Fruit fly (Drosophila melanogaster) whole organism, prepupa: Measurements from ENCODE around the gene qtc.

Experiments
- CG10631 ChIP-seq: fragments of 200-800 bp; sonication (Bioruptor generic); optimal IDR thresholded peaks from 2 replicates; lab custom pipeline; 2016; ENCODE audit warnings: missing biosample characterization, missing genetic modification characterization
- CG11294 ChIP-seq: fragments of 200-800 bp; sonication (Bioruptor generic); IDR thresholded peaks from 2 replicates; pipeline ENCODE4 v1.3.6; 2022; ENCODE audit warnings: missing biosample characterization, missing genetic modification characterization
- CG11762 ChIP-seq: fragments of 200-800 bp; sonication (Bioruptor generic); optimal IDR thresholded peaks from 3 replicates; lab custom pipeline; 2016; ENCODE audit warnings: missing biosample characterization, missing genetic modification characterization; ENCODE audit not compliant: insufficient read depth
- CG15336 ChIP-seq: fragments of 200-800 bp; sonication (Bioruptor generic); IDR thresholded peaks from 2 replicates; pipeline ENCODE4 v1.3.6; 2022; ENCODE audit warnings: missing biosample characterization, missing genetic modification characterization
- CG1621 ChIP-seq: fragments of 200-800 bp; sonication (Bioruptor generic); optimal IDR thresholded peaks from 3 replicates; lab custom pipeline; 2018; ENCODE audit warnings: missing biosample characterization, mild to moderate bottlenecking, missing genetic modification characterization
- CG16779 ChIP-seq: fragments of 200-800 bp; sonication (Bioruptor generic); optimal IDR thresholded peaks from 3 replicates; lab custom pipeline; 2017; ENCODE audit warnings: missing biosample characterization, mild to moderate bottlenecking, missing genetic modification characterization
- CG3032 ChIP-seq: fragments of 200-800 bp; optimal IDR thresholded peaks from 2 replicates; lab custom pipeline; 2019; ENCODE audit warnings: missing biosample characterization, mild to moderate bottlenecking, missing genetic modification characterization, moderate library complexity
- CG31627 ChIP-seq: fragments of 200-800 bp; sonication (Bioruptor generic); optimal IDR thresholded peaks from 3 replicates; lab custom pipeline; 2016; ENCODE audit warnings: missing biosample characterization, missing genetic modification characterization
- CG32006 ChIP-seq: fragments of 200-800 bp; sonication (Bioruptor generic); optimal IDR thresholded peaks from 3 replicates; lab custom pipeline; 2017; ENCODE audit warnings: missing biosample characterization, mild to moderate bottlenecking, missing genetic modification characterization
- CG3919 ChIP-seq: fragments of 200-800 bp; sonication (Bioruptor generic); optimal IDR thresholded peaks from 3 replicates; lab custom pipeline; 2016; ENCODE audit warnings: missing biosample characterization, missing genetic modification characterization
- CG4318 ChIP-seq: fragments of 200-800 bp; sonication (Bioruptor generic); optimal IDR thresholded peaks from 3 replicates; lab custom pipeline; 2017; ENCODE audit warnings: missing biosample characterization, mild to moderate bottlenecking, missing genetic modification characterization
- CG6163 ChIP-seq: fragments of 200-800 bp; sonication (Bioruptor generic); IDR thresholded peaks from 3 replicates; pipeline ENCODE4 v1.3.6; 2022; ENCODE audit warnings: missing biosample characterization, missing genetic modification characterization
- CG6276 ChIP-seq: fragments of 200-800 bp; sonication (Bioruptor generic); optimal IDR thresholded peaks from 2 replicates; lab custom pipeline; 2017; ENCODE audit warnings: missing biosample characterization, mild to moderate bottlenecking, missing genetic modification characterization
- CG6792 ChIP-seq: fragments of 200-800 bp; sonication (Bioruptor generic); optimal IDR thresholded peaks from 3 replicates; lab custom pipeline; 2016; ENCODE audit warnings: missing biosample characterization, missing genetic modification characterization
- CG6808 ChIP-seq: fragments of 200-800 bp; sonication (Bioruptor generic); optimal IDR thresholded peaks from 3 replicates; lab custom pipeline; 2017; ENCODE audit warnings: missing biosample characterization, missing genetic modification characterization, mild to moderate bottlenecking, moderate library complexity, missing genetic modification reagents
- CG7368 ChIP-seq: fragments of 200-800 bp; sonication (Bioruptor generic); optimal IDR thresholded peaks from 3 replicates; lab custom pipeline; 2016; ENCODE audit warnings: missing biosample characterization, missing genetic modification characterization
- CG8319 ChIP-seq: fragments of 200-800 bp; sonication (Bioruptor generic); optimal IDR thresholded peaks from 3 replicates; lab custom pipeline; 2016; ENCODE audit warnings: missing biosample characterization, missing genetic modification characterization
- CG9139 ChIP-seq: fragments of 200-800 bp; sonication (Bioruptor generic); optimal IDR thresholded peaks from 3 replicates; lab custom pipeline; 2017; ENCODE audit warnings: missing biosample characterization, mild to moderate bottlenecking, missing genetic modification characterization
- Eip78C ChIP-seq: fragments of 200-800 bp; sonication (Bioruptor generic); peaks from one replicate; lab custom pipeline; 2016; ENCODE audit warnings: missing biosample characterization, missing genetic modification characterization
- Eip93F ChIP-seq: fragments of 200-800 bp; sonication (Bioruptor generic); optimal IDR thresholded peaks from 2 replicates; lab custom pipeline; 2016; ENCODE audit warnings: missing biosample characterization, mild to moderate bottlenecking, missing genetic modification characterization
- Ets21C ChIP-seq: fragments of 200-800 bp; sonication (Bioruptor generic); optimal IDR thresholded peaks from 3 replicates; lab custom pipeline; 2016; ENCODE audit warnings: missing biosample characterization, missing genetic modification characterization
- Gug ChIP-seq: fragments of 200-800 bp; sonication (Bioruptor generic); IDR thresholded peaks from 2 replicates; pipeline ENCODE4 v1.3.6; 2022; ENCODE audit warnings: missing biosample characterization, missing genetic modification characterization
- Hr38 ChIP-seq: sonication (Bioruptor generic); optimal IDR thresholded peaks from 2 replicates; lab custom pipeline; 2016; ENCODE audit warnings: missing biosample characterization, missing genetic modification characterization
- Hr39 ChIP-seq: fragments of 200-800 bp; sonication (Bioruptor generic); optimal IDR thresholded peaks from 2 replicates; lab custom pipeline; 2016; ENCODE audit warnings: missing biosample characterization, missing genetic modification characterization
- Hr4 ChIP-seq: fragments of 200-800 bp; sonication (Bioruptor generic); optimal IDR thresholded peaks from 3 replicates; lab custom pipeline; 2016; ENCODE audit warnings: missing biosample characterization, missing genetic modification characterization
- Met ChIP-seq: fragments of 200-800 bp; sonication (Bioruptor generic); optimal IDR thresholded peaks from 3 replicates; lab custom pipeline; 2016; ENCODE audit warnings: missing biosample characterization, missing genetic modification characterization
- OdsH ChIP-seq: fragments of 200-800 bp; sonication (Bioruptor generic); optimal IDR thresholded peaks from 3 replicates; lab custom pipeline; 2016; ENCODE audit warnings: missing biosample characterization, missing genetic modification characterization
- Smox ChIP-seq: fragments of 200-800 bp; sonication (Bioruptor generic); optimal IDR thresholded peaks from 3 replicates; lab custom pipeline; 2016; ENCODE audit warnings: missing biosample characterization, missing genetic modification characterization
- Sox102F ChIP-seq: fragments of 200-800 bp; sonication (Bioruptor generic); optimal IDR thresholded peaks from 2 replicates; lab custom pipeline; 2016; ENCODE audit warnings: missing biosample characterization, mild to moderate bottlenecking, missing genetic modification characterization
- Sox14 ChIP-seq: fragments of 200-800 bp; sonication (Bioruptor generic); optimal IDR thresholded peaks from 3 replicates; lab custom pipeline; 2016; ENCODE audit warnings: missing biosample characterization, missing genetic modification characterization
- achi ChIP-seq: fragments of 200-800 bp; sonication (Bioruptor generic); optimal IDR thresholded peaks from 3 replicates; lab custom pipeline; 2016; ENCODE audit warnings: missing biosample characterization, missing genetic modification characterization
- acj6 ChIP-seq: fragments of 200-800 bp; sonication (Bioruptor generic); optimal IDR thresholded peaks from 3 replicates; lab custom pipeline; 2016; ENCODE audit warnings: missing biosample characterization, missing genetic modification characterization
- cyc ChIP-seq: fragments of 200-800 bp; sonication (Bioruptor generic); optimal IDR thresholded peaks from 3 replicates; lab custom pipeline; 2016; ENCODE audit warnings: missing biosample characterization, missing genetic modification characterization
- dac ChIP-seq: fragments of 200-800 bp; sonication (Bioruptor generic); optimal IDR thresholded peaks from 2 replicates; lab custom pipeline; 2017; ENCODE audit warnings: missing biosample characterization, mild to moderate bottlenecking, missing genetic modification characterization
- dsx ChIP-seq: fragments of 200-800 bp; optimal IDR thresholded peaks from 3 replicates; lab custom pipeline; 2019; ENCODE audit warnings: missing biosample characterization, mild to moderate bottlenecking, missing genetic modification characterization, moderate library complexity; ENCODE audit not compliant: poor library complexity, severe bottlenecking
- eg ChIP-seq: fragments of 200-800 bp; sonication (Bioruptor generic); IDR thresholded peaks from 3 replicates; pipeline ENCODE4 v1.3.6; 2022; ENCODE audit warnings: missing biosample characterization, missing genetic modification characterization
- esn ChIP-seq: fragments of 200-800 bp; sonication (Bioruptor generic); optimal IDR thresholded peaks from 2 replicates; lab custom pipeline; 2016; ENCODE audit warnings: missing biosample characterization, mild to moderate bottlenecking, missing genetic modification characterization, moderate library complexity
- fd85E ChIP-seq: fragments of 200-800 bp; sonication (Bioruptor generic); optimal IDR thresholded peaks from 3 replicates; lab custom pipeline; 2016; ENCODE audit warnings: missing biosample characterization, missing genetic modification characterization
- fkh ChIP-seq: fragments of 200-800 bp; sonication (Bioruptor generic); optimal IDR thresholded peaks from 3 replicates; lab custom pipeline; 2017; ENCODE audit warnings: missing biosample characterization, mild to moderate bottlenecking, missing genetic modification characterization, moderate library complexity
- lz ChIP-seq: fragments of 200-800 bp; sonication (Bioruptor generic); optimal IDR thresholded peaks from 3 replicates; lab custom pipeline; 2016; ENCODE audit warnings: missing biosample characterization, missing genetic modification characterization
- net ChIP-seq: fragments of 200-800 bp; sonication (Bioruptor generic); optimal IDR thresholded peaks from 3 replicates; lab custom pipeline; 2016; ENCODE audit warnings: missing biosample characterization, missing genetic modification characterization
- pdm3 ChIP-seq: fragments of 200-800 bp; sonication (Bioruptor generic); optimal IDR thresholded peaks from 3 replicates; lab custom pipeline; 2016; ENCODE audit warnings: missing biosample characterization, missing genetic modification characterization
- salr ChIP-seq, 2 experiments: fragments of 200-800 bp; sonication (Bioruptor generic); optimal IDR thresholded peaks; 3 replicates each; lab custom pipeline; 2016 to 2018; ENCODE audit warnings: missing biosample characterization in 2 of 2, missing genetic modification characterization in 2 of 2, mild to moderate bottlenecking in 1 of 2
- spab ChIP-seq: fragments of 200-800 bp; sonication (Bioruptor generic); optimal IDR thresholded peaks from 2 replicates; lab custom pipeline; 2017; ENCODE audit warnings: missing biosample characterization, mild to moderate bottlenecking, missing genetic modification characterization, missing genetic modification reagents
- ss ChIP-seq, 2 experiments: fragments of 200-800 bp; sonication (Bioruptor generic); optimal IDR thresholded peaks; 2 replicates in 1 of 2; 3 replicates in 1 of 2; lab custom pipeline; 2017 to 2018; ENCODE audit warnings: mild to moderate bottlenecking in 2 of 2, missing biosample characterization in 2 of 2, missing genetic modification characterization in 2 of 2, moderate library complexity in 1 of 2
- svp ChIP-seq: fragments of 200-800 bp; sonication (Bioruptor generic); peaks from one replicate; lab custom pipeline; 2016; ENCODE audit warnings: missing biosample characterization, missing genetic modification characterization
- topi ChIP-seq: fragments of 200-800 bp; sonication (Bioruptor generic); optimal IDR thresholded peaks from 3 replicates; lab custom pipeline; 2016; ENCODE audit warnings: missing biosample characterization, missing genetic modification characterization
- vri ChIP-seq: fragments of 200-800 bp; sonication (Bioruptor generic); optimal IDR thresholded peaks from 3 replicates; lab custom pipeline; 2016; ENCODE audit warnings: missing biosample characterization, mild to moderate bottlenecking, missing genetic modification characterization

Gene qtc

dm6 chr2L:5080225-5080867, 19.7 kb downstream of the qtc start (continued):
- peak; percentile 85 for TF ChIP-seq Gug
- no peak for TF ChIP-seq Sox102F (GFP tag; lab: Kevin White, UChicago)
- TF ChIP-seq spab (GFP tag; lab: Kevin White, UChicago), result peak; percentile 80
- TF ChIP-seq Met (GFP tag; lab: Kevin White, UChicago), result no peak
- peak; percentile 85 for TF ChIP-seq achi (GFP tag; lab: Kevin White, UChicago)
- TF ChIP-seq cyc (GFP tag; lab: Kevin White, UChicago), result no peak
- TF ChIP-seq dac, result peak; percentile 82
- peak; percentile 77 for TF ChIP-seq CG9139 (GFP tag; lab: Kevin White, UChicago)
- no peak for TF ChIP-seq Hr38 (GFP tag; lab: Kevin White, UChicago)
- no peak for TF ChIP-seq pdm3 (GFP tag; lab: Kevin White, UChicago)
- TF ChIP-seq CG32006, result peak; percentile 97
- no peak for TF ChIP-seq fkh (GFP tag; lab: Kevin White, UChicago)
- TF ChIP-seq CG6808 (GFP tag; lab: Kevin White, UChicago), result peak; percentile 82
- TF ChIP-seq dsx, result peak; percentile 78
- peak; percentile 95 for TF ChIP-seq CG6276 (GFP tag; lab: Kevin White, UChicago)
- peak; percentile 87 to 90 for TF ChIP-seq ss (GFP tag; optimal IDR thresholded peaks at IDR 0.05; lab: Kevin White, UChicago)
- peak in 1 of 2 experiments; percentile 92 for TF ChIP-seq salr (GFP tag; optimal IDR thresholded peaks at IDR 0.05; lab: Kevin White, UChicago)
- peak; percentile 70 for TF ChIP-seq CG16779 (tag; lab: Kevin White, UChicago)
- TF ChIP-seq CG3032 (tag; lab: Kevin White, UChicago), result peak; percentile 84
- peak; percentile 95 for TF ChIP-seq CG15336 (GFP tag; lab: Robert Waterston, UW)
- TF ChIP-seq CG11762, result peak; percentile 70
- TF ChIP-seq fd85E (GFP tag; lab: Kevin White, UChicago), result no peak
- TF ChIP-seq net (GFP tag; lab: Kevin White, UChicago), result peak; percentile 77
- TF ChIP-seq eg (GFP tag; lab: Robert Waterston, UW), result peak; percentile 72; the same call in 1 of the 3 replicates
- TF ChIP-seq CG31627 (GFP tag; lab: Kevin White, UChicago), result no peak
- TF ChIP-seq CG4318 (GFP tag; lab: Kevin White, UChicago), result peak; percentile 91
- peak; percentile 83 for TF ChIP-seq OdsH
- TF ChIP-seq Eip93F (GFP tag; lab: Kevin White, UChicago), result no peak
- TF ChIP-seq CG8319, result no peak
- peak; percentile 93 for TF ChIP-seq Eip78C (GFP tag; lab: Kevin White, UChicago)
- no peak for TF ChIP-seq svp (GFP tag; lab: Kevin White, UChicago)
- peak; percentile 44 for TF ChIP-seq CG7368 (GFP tag; lab: Kevin White, UChicago)
- TF ChIP-seq acj6 (GFP tag; lab: Kevin White, UChicago), result peak; percentile 80
- TF ChIP-seq CG11294 (GFP tag; lab: Robert Waterston, UW), result peak; percentile 77
- TF ChIP-seq Hr4, result peak; percentile 85
- TF ChIP-seq CG6163 (GFP tag; lab: Robert Waterston, UW), result no peak; the same call in none of the 3 replicates

dm6 chr2L:5084586-5085257, 24.1 kb downstream of the qtc start:
- TF ChIP-seq eg (GFP tag; lab: Robert Waterston, UW), result no peak
- no peak for TF ChIP-seq CG1621
- no peak for TF ChIP-seq cyc (GFP tag; lab: Kevin White, UChicago)
- TF ChIP-seq Sox14 (GFP tag; lab: Kevin White, UChicago), result peak; percentile 33
- peak; percentile 12 for TF ChIP-seq fkh (GFP tag; lab: Kevin White, UChicago)
- no peak for TF ChIP-seq CG3919
- no peak for TF ChIP-seq OdsH
- no peak for TF ChIP-seq fd85E (GFP tag; lab: Kevin White, UChicago)
- no peak for TF ChIP-seq spab (GFP tag; lab: Kevin White, UChicago)
- peak; percentile 24 for TF ChIP-seq topi
- peak; percentile 52 for TF ChIP-seq esn
- TF ChIP-seq CG32006, result peak; percentile 20
- TF ChIP-seq Smox (GFP tag; lab: Kevin White, UChicago), result no peak
- TF ChIP-seq vri (GFP tag; lab: Kevin White, UChicago), result peak; percentile 57
- no peak for TF ChIP-seq Hr39 (GFP tag; lab: Kevin White, UChicago)
- TF ChIP-seq CG6792 (GFP tag; lab: Kevin White, UChicago), result no peak
- TF ChIP-seq lz (GFP tag; lab: Kevin White, UChicago), result peak; percentile 52
- TF ChIP-seq CG10631 (GFP tag; lab: Kevin White, UChicago), result no peak
- no peak for TF ChIP-seq Hr38 (GFP tag; lab: Kevin White, UChicago)
- TF ChIP-seq CG9139 (GFP tag; lab: Kevin White, UChicago), result no peak
- peak; percentile 29 for TF ChIP-seq Eip78C (GFP tag; lab: Kevin White, UChicago)
- TF ChIP-seq Gug, result no peak
- TF ChIP-seq CG31627 (GFP tag; lab: Kevin White, UChicago), result peak; percentile 28
- TF ChIP-seq acj6 (GFP tag; lab: Kevin White, UChicago), result no peak
- peak; percentile 19 for TF ChIP-seq Ets21C
